1 worm cellular context compared by ENCODE assay signal in the genomic region with DNA sequence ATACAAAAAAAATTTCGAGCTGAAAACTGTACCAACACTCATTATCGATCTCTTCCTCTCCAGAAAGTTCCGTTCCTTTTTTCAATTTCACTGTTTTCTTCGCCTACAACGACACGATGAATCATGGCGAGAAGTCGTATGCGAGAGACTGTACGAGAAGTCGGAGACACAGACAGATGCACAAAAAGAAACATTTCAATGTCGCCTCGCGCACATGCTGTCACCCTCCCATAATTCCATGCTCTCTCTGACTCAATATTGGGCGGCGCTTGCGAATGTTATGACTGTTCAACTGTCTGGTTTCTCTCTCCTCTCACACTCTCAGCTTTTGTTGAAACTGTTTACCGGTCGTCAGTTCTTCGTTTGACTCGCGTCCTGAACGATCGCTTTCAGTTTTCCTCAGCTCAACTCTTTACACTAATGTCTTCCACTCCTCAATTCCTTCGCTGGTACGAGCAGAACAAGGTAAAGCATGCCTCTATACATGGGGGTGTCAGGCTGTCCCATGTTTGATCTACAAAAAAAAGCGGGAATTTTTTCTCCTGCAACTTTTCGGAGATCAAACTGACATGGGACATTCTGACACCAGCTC.
TF ChIP-seq lines count a peak whose summit lies in the region.

No protein-coding gene starts in this region.

TF ChIP-seq in whole organism, L1 larva, 84 proteins besides CTCF, POLR2A, EP300 and RAD21 (continued from another document):
- TF ChIP-seq lin-13 (GFP tag; optimal IDR thresholded peaks at IDR 0.05; lab: Kevin White, UChicago), result no peak
- TF ChIP-seq mep-1 (tag; optimal IDR thresholded peaks at IDR 0.05; lab: Kevin White, UChicago), result peak; percentile 33
- TF ChIP-seq tlp-1 (tag; optimal IDR thresholded peaks at IDR 0.05; lab: Kevin White, UChicago), result no peak
- TF ChIP-seq jun-1 (tag; optimal IDR thresholded peaks at IDR 0.05; lab: Kevin White, UChicago), result peak; percentile 8
- TF ChIP-seq nhr-90 (tag; optimal IDR thresholded peaks at IDR 0.05; lab: Kevin White, UChicago; ENCODE audit: poor library complexity), result peak; percentile 10
- no peak for TF ChIP-seq irx-1 (tag; optimal IDR thresholded peaks at IDR 0.05; lab: Kevin White, UChicago)
- TF ChIP-seq fos-1 (tag; optimal IDR thresholded peaks at IDR 0.05; lab: Kevin White, UChicago), result peak; percentile 68
- TF ChIP-seq aha-1 (tag; optimal IDR thresholded peaks at IDR 0.05; lab: Kevin White, UChicago), result no peak
- TF ChIP-seq nhr-85 (tag; lab: Kevin White, UChicago), result peak; percentile 33
- no peak for TF ChIP-seq nhr-12 (tag; optimal IDR thresholded peaks at IDR 0.05; lab: Kevin White, UChicago)
